ENCODE assay signal across 5 fruit fly cellular contexts in the genomic region with DNA sequence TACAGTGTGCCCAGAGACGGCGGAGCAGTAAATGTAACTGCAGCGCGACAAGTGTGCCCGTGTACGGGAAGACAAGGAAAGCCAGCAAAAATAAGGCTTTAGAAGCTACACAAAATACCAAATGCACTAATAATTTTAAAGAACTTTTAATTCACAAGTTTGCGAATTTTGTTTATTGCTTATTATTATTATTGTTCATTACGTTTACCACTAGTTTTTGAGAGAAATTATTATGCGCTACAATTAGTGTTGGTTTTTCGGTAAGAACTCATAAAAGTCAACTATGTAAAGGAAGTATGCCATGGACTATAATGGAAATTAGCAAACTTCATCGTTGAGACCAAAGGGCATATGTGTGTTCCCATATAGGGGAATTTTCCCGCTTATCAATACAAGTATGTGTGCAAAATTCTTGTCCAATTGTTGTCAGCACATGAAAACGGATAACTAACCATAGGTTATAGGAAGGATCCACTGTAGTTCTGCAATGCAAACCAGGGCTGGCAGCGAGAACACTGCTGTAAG.
A peak's percentile ranks its signal among the peaks of the same experiment; 100 is the strongest.
TF ChIP-seq lines count a peak whose summit lies in the region.

Gene schlank, minus strand, starts transcription at position 42 of the 525 bp plus-strand sequence.

TF ChIP-seq in whole organism, adult, 20 proteins besides CTCF, POLR2A, EP300 and RAD21 (continued from another document):
- TF ChIP-seq bab1 (GFP tag; optimal IDR thresholded peaks at IDR 0.05; lab: Kevin White, UChicago) (no peak), CG7101 (tag; optimal IDR thresholded peaks at IDR 0.05; lab: Kevin White, UChicago) (peak; percentile 46), pad (GFP tag; optimal IDR thresholded peaks at IDR 0.05; lab: Kevin White, UChicago) (peak; percentile 25)

TF ChIP-seq in whole organism, embryonic, 481 proteins besides CTCF, POLR2A, EP300 and RAD21 (continued from another document and continues in another):
- TF ChIP-seq salm (tag; optimal IDR thresholded peaks at IDR 0.05; lab: Kevin White, UChicago) (no peak), CG33557 (GFP tag; optimal IDR thresholded peaks at IDR 0.05; lab: Kevin White, UChicago) (no peak), Dip3 (GFP tag; optimal IDR thresholded peaks at IDR 0.05; lab: Kevin White, UChicago) (peak; percentile 89), pum (GFP tag; optimal IDR thresholded peaks at IDR 0.05; lab: Kevin White, UChicago) (peak; percentile 51), CG31441 (GFP tag; IDR thresholded peaks at IDR 0.05; lab: Robert Waterston, UW) (no peak), CG7271 (tag; optimal IDR thresholded peaks at IDR 0.05; lab: Kevin White, UChicago) (no peak), E2f2 (GFP tag; IDR thresholded peaks at IDR 0.05; lab: Robert Waterston, UW) (peak; percentile 39; the same call in 1 of the 2 replicates), CG18011 (GFP tag; optimal IDR thresholded peaks at IDR 0.05; lab: Kevin White, UChicago) (no peak), CG16863 (GFP tag; optimal IDR thresholded peaks at IDR 0.05; lab: Kevin White, UChicago) (peak; percentile 57), CG4282 (GFP tag; optimal IDR thresholded peaks at IDR 0.05; lab: Kevin White, UChicago) (peak; percentile 38), CG2678 (tag; optimal IDR thresholded peaks at IDR 0.05; lab: Kevin White, UChicago) (no peak), CG4617 (GFP tag; optimal IDR thresholded peaks at IDR 0.05; lab: Kevin White, UChicago; ENCODE audit: borderline replicate concordance) (no peak), CG2120 (GFP tag; optimal IDR thresholded peaks at IDR 0.05; lab: Kevin White, UChicago) (peak; percentile 70), Aef1 (GFP tag; IDR thresholded peaks at IDR 0.05; lab: Robert Waterston, UW) (peak; percentile 30; the same call in 1 of the 3 replicates), CG2889 (GFP tag; IDR thresholded peaks at IDR 0.05; lab: Robert Waterston, UW) (0 out of 3 replicates have a peak, but pooled peaks have one; percentile 13), btn (GFP tag; optimal IDR thresholded peaks at IDR 0.05; lab: Kevin White, UChicago) (no peak), gsb (GFP tag; IDR thresholded peaks at IDR 0.05; lab: Robert Waterston, UW) (no peak), Deaf1 (tag; optimal IDR thresholded peaks at IDR 0.05; lab: Kevin White, UChicago) (no peak), CG11093 (GFP tag; IDR thresholded peaks at IDR 0.05; lab: Robert Waterston, UW) (peak; percentile 51; the same call in 1 of the 3 replicates), corto (GFP tag; optimal IDR thresholded peaks at IDR 0.05; lab: Kevin White, UChicago) (no peak), nom (GFP tag; optimal IDR thresholded peaks at IDR 0.05; lab: Kevin White, UChicago) (no peak), CG14965 (GFP tag; optimal IDR thresholded peaks at IDR 0.05; lab: Kevin White, UChicago; ENCODE audit: borderline replicate concordance) (no peak), Blimp-1 (GFP tag; optimal IDR thresholded peaks at IDR 0.05; lab: Kevin White, UChicago) (no peak), MESR4 (GFP tag; optimal IDR thresholded peaks at IDR 0.05; lab: Kevin White, UChicago) (no peak), CG17361 (GFP tag; IDR thresholded peaks at IDR 0.05; lab: Robert Waterston, UW) (peak; percentile 71), CG1233 (GFP tag; optimal IDR thresholded peaks at IDR 0.05; lab: Kevin White, UChicago) (peak; percentile 2), CG32532 (GFP tag; IDR thresholded peaks at IDR 0.05; lab: Robert Waterston, UW) (peak; percentile 73), CG17186 (GFP tag; optimal IDR thresholded peaks at IDR 0.05; lab: Kevin White, UChicago) (peak; percentile 27), CG12744 (GFP tag; optimal IDR thresholded peaks at IDR 0.05; lab: Kevin White, UChicago) (no peak), zfh2 (GFP tag; optimal IDR thresholded peaks at IDR 0.05; lab: Kevin White, UChicago) (peak; percentile 51)

TF ChIP-seq in whole organism, prepupa, 60 proteins besides CTCF, POLR2A, EP300 and RAD21 (continued from another document and continues in another):
- TF ChIP-seq salr (GFP tag; optimal IDR thresholded peaks at IDR 0.05; lab: Kevin White, UChicago) (peak in 1 of 2 experiments; percentile 10), Hr38 (GFP tag; optimal IDR thresholded peaks at IDR 0.05; lab: Kevin White, UChicago) (no peak), fd59A (GFP tag; optimal IDR thresholded peaks at IDR 0.05; lab: Kevin White, UChicago) (peak; percentile 12), CG10669 (GFP tag; optimal IDR thresholded peaks at IDR 0.05; lab: Kevin White, UChicago) (no peak), lz (GFP tag; optimal IDR thresholded peaks at IDR 0.05; lab: Kevin White, UChicago) (peak; percentile 59), CG16779 (tag; optimal IDR thresholded peaks at IDR 0.05; lab: Kevin White, UChicago) (no peak), Met (GFP tag; optimal IDR thresholded peaks at IDR 0.05; lab: Kevin White, UChicago) (peak; percentile 54), achi (GFP tag; optimal IDR thresholded peaks at IDR 0.05; lab: Kevin White, UChicago) (no peak), Smox (GFP tag; optimal IDR thresholded peaks at IDR 0.05; lab: Kevin White, UChicago) (no peak), CG10631 (GFP tag; optimal IDR thresholded peaks at IDR 0.05; lab: Kevin White, UChicago) (no peak), ss (GFP tag; optimal IDR thresholded peaks at IDR 0.05; lab: Kevin White, UChicago) (no peak), svp (GFP tag; lab: Kevin White, UChicago) (peak; percentile 71), Ets21C (GFP tag; optimal IDR thresholded peaks at IDR 0.05; lab: Kevin White, UChicago) (peak; percentile 48), CG32006 (GFP tag; optimal IDR thresholded peaks at IDR 0.05; lab: Kevin White, UChicago) (no peak), dac (GFP tag; optimal IDR thresholded peaks at IDR 0.05; lab: Kevin White, UChicago) (peak; percentile 10), CG9139 (GFP tag; optimal IDR thresholded peaks at IDR 0.05; lab: Kevin White, UChicago) (no peak), CG3032 (tag; optimal IDR thresholded peaks at IDR 0.05; lab: Kevin White, UChicago) (peak; percentile 62), topi (GFP tag; optimal IDR thresholded peaks at IDR 0.05; lab: Kevin White, UChicago) (peak; percentile 43), CG34406 (GFP tag; optimal IDR thresholded peaks at IDR 0.05; lab: Kevin White, UChicago) (peak; percentile 15), Sox102F (GFP tag; optimal IDR thresholded peaks at IDR 0.05; lab: Kevin White, UChicago) (no peak), net (GFP tag; optimal IDR thresholded peaks at IDR 0.05; lab: Kevin White, UChicago) (peak; percentile 19), Lpt (GFP tag; optimal IDR thresholded peaks at IDR 0.05; lab: Kevin White, UChicago) (no peak), CG11294 (GFP tag; IDR thresholded peaks at IDR 0.05; lab: Robert Waterston, UW) (peak; percentile 29; the same call in 1 of the 2 replicates), CG8632 (GFP tag; optimal IDR thresholded peaks at IDR 0.05; lab: Kevin White, UChicago) (no peak), CG6854 (GFP tag; optimal IDR thresholded peaks at IDR 0.05; lab: Kevin White, UChicago) (no peak), CG8119 (GFP tag; IDR thresholded peaks at IDR 0.05; lab: Robert Waterston, UW) (peak; percentile 59), CG7368 (GFP tag; optimal IDR thresholded peaks at IDR 0.05; lab: Kevin White, UChicago) (peak; percentile 20), cyc (GFP tag; optimal IDR thresholded peaks at IDR 0.05; lab: Kevin White, UChicago) (peak; percentile 61), Hr39 (GFP tag; optimal IDR thresholded peaks at IDR 0.05; lab: Kevin White, UChicago) (peak; percentile 70), Blimp-1 (GFP tag; optimal IDR thresholded peaks at IDR 0.05; lab: Kevin White, UChicago) (peak; percentile 5), Hr4 (GFP tag; optimal IDR thresholded peaks at IDR 0.05; lab: Kevin White, UChicago) (peak; percentile 65), OdsH (GFP tag; optimal IDR thresholded peaks at IDR 0.05; lab: Kevin White, UChicago) (no peak)

TF ChIP-seq in whole organism, pupa, 21 proteins besides CTCF, POLR2A, EP300 and RAD21 (continued from another document):
- TF ChIP-seq Pif1B (GFP tag; optimal IDR thresholded peaks at IDR 0.05; lab: Kevin White, UChicago) (no peak), gl (tag; optimal IDR thresholded peaks at IDR 0.05; lab: Kevin White, UChicago) (no peak)

TF ChIP-seq in whole organism, wandering third instar larva, 38 proteins besides CTCF, POLR2A, EP300 and RAD21 (continued from another document):
- no peak for TF ChIP-seq Jra (GFP tag; optimal IDR thresholded peaks at IDR 0.05; lab: Kevin White, UChicago)
TF ChIP-seq in whole organism, wandering third instar larva: peak in this region for 12.
